Worm (Caenorhabditis elegans) whole organism, L3 larva: ENCODE measurements around the gene fbxa-128.

Source experiments
- egl-5 ChIP-seq: fragments of 150-350 bp; optimal IDR thresholded peaks from 2 replicates; lab custom pipeline; 2017; ENCODE audit warnings: missing biosample characterization, missing genetic modification reagents, missing genetic modification characterization, inconsistent platforms
- fkh-10 ChIP-seq: sonication (generic microtip); optimal IDR thresholded peaks from 2 replicates; lab custom pipeline; 2017; ENCODE audit warnings: missing biosample characterization, missing genetic modification reagents, missing genetic modification characterization
- nhr-67 ChIP-seq: fragments of 150-350 bp; optimal IDR thresholded peaks from 2 replicates; lab custom pipeline; 2014; ENCODE audit warnings: missing biosample characterization, missing genetic modification characterization
- unc-62 ChIP-seq: fragments of 150-350 bp; sonication (generic microtip); optimal IDR thresholded peaks from 4 replicates; lab custom pipeline; 2014; ENCODE audit warnings: missing biosample characterization, missing genetic modification reagents, missing genetic modification characterization
- zag-1 ChIP-seq: fragments of 150-350 bp; optimal IDR thresholded peaks from 2 replicates; lab custom pipeline; 2014; ENCODE audit warnings: missing biosample characterization, missing genetic modification characterization
- ztf-4 ChIP-seq: fragments of 150-350 bp; optimal IDR thresholded peaks from 2 replicates; lab custom pipeline; 2014; ENCODE audit warnings: missing biosample characterization, missing genetic modification characterization

DNA sequence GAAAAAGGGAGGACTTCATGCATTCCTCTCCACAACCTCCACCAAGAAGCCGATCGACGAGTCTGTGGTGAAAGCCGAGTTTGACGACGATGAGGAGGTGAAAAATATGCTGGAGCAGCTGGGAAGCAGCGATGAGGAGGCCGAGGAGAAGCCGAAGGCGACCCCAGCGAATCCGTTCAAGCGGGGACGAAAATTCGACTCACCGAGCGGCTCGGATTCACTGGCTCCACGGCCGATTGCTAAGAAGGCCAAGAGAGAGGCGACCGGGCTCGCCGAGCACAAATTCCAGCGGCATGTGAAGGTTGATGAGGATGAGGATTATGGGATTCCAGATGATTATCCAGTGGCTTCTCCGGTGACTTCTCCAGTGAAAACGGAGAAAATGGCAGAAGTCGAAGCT is 4.0 kb upstream of the fbxa-128 start:
- TF ChIP-seq fkh-10 (no peak), nhr-67 (tag; lab: Kevin White, UChicago) (no peak), egl-5 (tag; lab: Kevin White, UChicago) (no peak), zag-1 (tag; lab: Kevin White, UChicago) (no peak), ztf-4 (tag; lab: Kevin White, UChicago) (no peak), unc-62 (GFP tag; lab: Kevin White, UChicago) (no peak)
